Fruit fly (Drosophila melanogaster) whole organism, embryonic: ENCODE results near the gene CG33346.
A peak's percentile ranks its signal among the peaks of the same experiment; 100 is the strongest.

Experiments
- Adf1 ChIP-seq: fragments of 200-800 bp; sonication (Bioruptor generic); IDR thresholded peaks from 2 replicates; pipeline ENCODE4 v1.3.6; 2022; ENCODE audit warnings: missing biosample characterization, missing genetic modification characterization
- Asciz ChIP-seq: fragments of 200-800 bp; sonication (Bioruptor generic); optimal IDR thresholded peaks from 2 replicates; lab custom pipeline; 2017; ENCODE audit warnings: missing biosample characterization, mild to moderate bottlenecking, missing genetic modification characterization, missing genetic modification reagents
- CG11247 ChIP-seq: fragments of 200-800 bp; sonication (Bioruptor generic); IDR thresholded peaks from 2 replicates; pipeline ENCODE4 v1.3.6; 2022; ENCODE audit warnings: missing biosample characterization, missing genetic modification characterization
- CG11504 ChIP-seq: fragments of 200-800 bp; sonication (Bioruptor generic); optimal IDR thresholded peaks from 3 replicates; lab custom pipeline; 2019; ENCODE audit warnings: missing biosample characterization, mild to moderate bottlenecking, missing genetic modification characterization, moderate library complexity
- CG11723 ChIP-seq: fragments of 200-800 bp; sonication (Bioruptor generic); optimal IDR thresholded peaks from 2 replicates; lab custom pipeline; 2017; ENCODE audit warnings: missing biosample characterization, mild to moderate bottlenecking, missing genetic modification characterization
- CG13624 ChIP-seq: fragments of 200-800 bp; sonication (Bioruptor generic); optimal IDR thresholded peaks from 2 replicates; lab custom pipeline; 2016; ENCODE audit warnings: missing biosample characterization, missing genetic modification characterization
- CG14441 ChIP-seq: fragments of 200-800 bp; sonication (Bioruptor generic); IDR thresholded peaks from 2 replicates; pipeline ENCODE4 v1.3.6; 2022; ENCODE audit warnings: missing biosample characterization, missing genetic modification characterization
- CG15073 ChIP-seq: fragments of 200-800 bp; sonication (Bioruptor generic); optimal IDR thresholded peaks from 2 replicates; lab custom pipeline; 2016; ENCODE audit warnings: missing biosample characterization, missing genetic modification characterization
- CG15601 ChIP-seq: fragments of 200-800 bp; sonication (Bioruptor generic); optimal IDR thresholded peaks from 3 replicates; lab custom pipeline; 2019; ENCODE audit warnings: missing biosample characterization, mild to moderate bottlenecking, missing genetic modification characterization, moderate library complexity
- CG18476 ChIP-seq: fragments of 200-800 bp; sonication (Bioruptor generic); optimal IDR thresholded peaks from 2 replicates; lab custom pipeline; 2016; ENCODE audit warnings: missing biosample characterization, mild to moderate bottlenecking, missing genetic modification characterization
- CG2202 ChIP-seq: fragments of 200-800 bp; sonication (Bioruptor generic); optimal IDR thresholded peaks from 2 replicates; lab custom pipeline; 2018; ENCODE audit warnings: missing biosample characterization, mild to moderate bottlenecking, missing genetic modification characterization
- CG31441 ChIP-seq: fragments of 200-800 bp; sonication (Bioruptor generic); IDR thresholded peaks from 2 replicates; pipeline ENCODE4 v1.3.6; 2022; ENCODE audit warnings: missing biosample characterization, missing genetic modification characterization
- CG3281 ChIP-seq: fragments of 200-800 bp; sonication (Bioruptor generic); optimal IDR thresholded peaks from 3 replicates; lab custom pipeline; 2017; ENCODE audit warnings: missing biosample characterization, mild to moderate bottlenecking, missing genetic modification characterization
- CG6813 ChIP-seq: fragments of 200-800 bp; sonication (Bioruptor generic); optimal IDR thresholded peaks from 2 replicates; lab custom pipeline; 2017; ENCODE audit warnings: missing biosample characterization, missing genetic modification characterization, mild to moderate bottlenecking, moderate library complexity, missing genetic modification reagents
- CG7556 ChIP-seq: fragments of 200-800 bp; sonication (Bioruptor generic); optimal IDR thresholded peaks from 2 replicates; lab custom pipeline; 2017; ENCODE audit warnings: missing biosample characterization, mild to moderate bottlenecking, missing genetic modification characterization
- CG7786 ChIP-seq: fragments of 200-800 bp; sonication (Bioruptor generic); optimal IDR thresholded peaks from 2 replicates; lab custom pipeline; 2016; ENCODE audit warnings: missing biosample characterization, missing genetic modification characterization
- Deaf1 ChIP-seq: fragments of 200-800 bp; optimal IDR thresholded peaks from 3 replicates; lab custom pipeline; 2019; ENCODE audit warnings: missing biosample characterization, mild to moderate bottlenecking, missing genetic modification characterization, moderate library complexity
- Eip74EF ChIP-seq, 2 experiments: fragments of 200-800 bp in 1 of 2; fragments of >200 bp in 1 of 2; sonication (Bioruptor generic) in 1 of 2; optimal IDR thresholded peaks; 2 replicates each; lab custom pipeline; 2017 to 2019; ENCODE audit warnings: missing biosample characterization in 2 of 2, missing genetic modification characterization in 2 of 2, mild to moderate bottlenecking in 1 of 2, moderate library complexity in 1 of 2
- Hmr ChIP-seq: fragments of 200-800 bp; sonication (Bioruptor generic); optimal IDR thresholded peaks from 3 replicates; lab custom pipeline; 2017; ENCODE audit warnings: mild to moderate bottlenecking, missing biosample characterization, missing genetic modification reagents, missing genetic modification characterization
- Jarid2 ChIP-seq: fragments of 200-800 bp; sonication (Bioruptor generic); optimal IDR thresholded peaks from 3 replicates; lab custom pipeline; 2017; ENCODE audit warnings: mild to moderate bottlenecking, missing biosample characterization, missing genetic modification reagents, missing genetic modification characterization
- NC2α ChIP-seq: fragments of 200-800 bp; sonication (Bioruptor generic); optimal IDR thresholded peaks from 2 replicates; lab custom pipeline; 2016; ENCODE audit warnings: missing biosample characterization, missing genetic modification characterization
- Nf-YB ChIP-seq: fragments of 200-800 bp; sonication (Bioruptor generic); optimal IDR thresholded peaks from 3 replicates; lab custom pipeline; 2019; ENCODE audit warnings: missing biosample characterization, mild to moderate bottlenecking, missing genetic modification characterization, moderate library complexity
- Oli ChIP-seq: fragments of 200-800 bp; sonication (Bioruptor generic); optimal IDR thresholded peaks from 2 replicates; lab custom pipeline; 2018; ENCODE audit warnings: missing biosample characterization, mild to moderate bottlenecking, missing genetic modification characterization, moderate library complexity
- Pdp1 ChIP-seq, 2 experiments: fragments of 200-800 bp; sonication (Bioruptor generic); optimal IDR thresholded peaks; 3 replicates each; lab custom pipeline; 2016; ENCODE audit warnings: missing biosample characterization in 2 of 2, missing genetic modification characterization in 2 of 2, mild to moderate bottlenecking in 1 of 2, moderate library complexity in 1 of 2
- Sox102F ChIP-seq: fragments of 200-800 bp; sonication (Bioruptor generic); optimal IDR thresholded peaks from 2 replicates; lab custom pipeline; 2018; ENCODE audit warnings: missing biosample characterization, mild to moderate bottlenecking, missing genetic modification characterization, moderate library complexity
- Sry-δ ChIP-seq: fragments of 200-800 bp; sonication (Bioruptor generic); optimal IDR thresholded peaks from 2 replicates; lab custom pipeline; 2016; ENCODE audit warnings: missing biosample characterization, missing genetic modification characterization
- Usf ChIP-seq: fragments of 200-800 bp; sonication (Bioruptor generic); optimal IDR thresholded peaks from 2 replicates; lab custom pipeline; 2017; ENCODE audit warnings: missing genotype, missing biosample characterization, missing genetic modification characterization
- al ChIP-seq: fragments of 200-800 bp; sonication (Bioruptor generic); IDR thresholded peaks from 2 replicates; pipeline ENCODE4 v1.3.6; 2022; ENCODE audit warnings: missing biosample characterization, missing genetic modification characterization
- ap ChIP-seq: fragments of 200-800 bp; sonication (Bioruptor generic); IDR thresholded peaks from 2 replicates; pipeline ENCODE4 v1.3.6; 2022; ENCODE audit warnings: missing biosample characterization, missing genetic modification characterization
- ato ChIP-seq: fragments of 200-800 bp; sonication (Bioruptor generic); IDR thresholded peaks from 2 replicates; pipeline ENCODE4 v1.3.6; 2022; ENCODE audit warnings: missing biosample characterization, missing genetic modification characterization; ENCODE audit not compliant: partially characterized antibody
- bigmax ChIP-seq: fragments of 200-800 bp; sonication (Bioruptor generic); optimal IDR thresholded peaks from 2 replicates; lab custom pipeline; 2018; ENCODE audit warnings: missing biosample characterization, mild to moderate bottlenecking, missing genetic modification characterization
- caup ChIP-seq: fragments of 200-800 bp; sonication (Bioruptor generic); optimal IDR thresholded peaks from 3 replicates; lab custom pipeline; 2017; ENCODE audit warnings: missing biosample characterization, mild to moderate bottlenecking, missing genetic modification characterization, moderate library complexity; ENCODE audit not compliant: severe bottlenecking
- cwo ChIP-seq: fragments of 200-800 bp; sonication (Bioruptor generic); optimal IDR thresholded peaks from 3 replicates; lab custom pipeline; 2017; ENCODE audit warnings: missing biosample characterization, missing genetic modification characterization, mild to moderate bottlenecking, moderate library complexity, missing genetic modification reagents
- dm ChIP-seq: fragments of 200-800 bp; sonication (Bioruptor generic); optimal IDR thresholded peaks from 3 replicates; lab custom pipeline; 2016; ENCODE audit warnings: missing biosample characterization, missing genetic modification characterization
- dysf ChIP-seq: fragments of 200-800 bp; sonication (Bioruptor generic); IDR thresholded peaks from 3 replicates; pipeline ENCODE4 v1.3.6; 2022; ENCODE audit warnings: missing biosample characterization, missing genetic modification characterization
- esg ChIP-seq: fragments of 200-800 bp; sonication (Bioruptor generic); conservative IDR thresholded peaks from 2 replicates; pipeline ENCODE4 v1.3.6; 2022; ENCODE audit warnings: missing biosample characterization, missing genetic modification characterization
- gfzf ChIP-seq: fragments of 200-800 bp; sonication (Bioruptor generic); optimal IDR thresholded peaks from 2 replicates; lab custom pipeline; 2016; ENCODE audit warnings: missing biosample characterization, mild to moderate bottlenecking, missing genetic modification characterization, moderate library complexity
- h ChIP-seq: fragments of >200 bp; optimal IDR thresholded peaks from 2 replicates; lab custom pipeline; 2017
- hbn ChIP-seq: fragments of 200-800 bp; sonication (Bioruptor generic); IDR thresholded peaks from 2 replicates; pipeline ENCODE4 v1.3.6; 2022; ENCODE audit warnings: missing biosample characterization, missing genetic modification characterization; ENCODE audit not compliant: partially characterized antibody
- klu ChIP-seq: fragments of 200-800 bp; sonication (Bioruptor generic); IDR thresholded peaks from 2 replicates; pipeline ENCODE4 v1.3.6; 2022; ENCODE audit warnings: missing biosample characterization, missing genetic modification characterization
- lab ChIP-seq: fragments of 200-800 bp; sonication (Bioruptor generic); optimal IDR thresholded peaks from 3 replicates; lab custom pipeline; 2017; ENCODE audit warnings: missing biosample characterization, missing genetic modification characterization, mild to moderate bottlenecking, moderate library complexity, missing genetic modification reagents
- lmd ChIP-seq: fragments of 200-800 bp; sonication (Bioruptor generic); IDR thresholded peaks from 2 replicates; pipeline ENCODE4 v1.3.6; 2022; ENCODE audit warnings: missing biosample characterization, missing genetic modification characterization
- mam ChIP-seq: fragments of 200-800 bp; sonication (Bioruptor generic); optimal IDR thresholded peaks from 3 replicates; lab custom pipeline; 2016; ENCODE audit warnings: missing biosample characterization, missing genetic modification characterization
- nmo ChIP-seq: fragments of 200-800 bp; sonication (Bioruptor generic); optimal IDR thresholded peaks from 2 replicates; lab custom pipeline; 2018; ENCODE audit warnings: missing biosample characterization, mild to moderate bottlenecking, missing genetic modification characterization, moderate library complexity
- pan ChIP-seq, 4 experiments: fragments of >200 bp in 3 of 4; fragments of 200-800 bp in 1 of 4; sonication (Bioruptor generic) in 1 of 4; optimal IDR thresholded peaks in 3 of 4; IDR thresholded peaks in 1 of 4; 2 replicates each; pipeline versions ENCODE4 v1.3.6 to Lab custom; 2017 to 2022; ENCODE audit warnings: missing biosample characterization in 2 of 4, missing genetic modification characterization in 2 of 4, mixed read lengths in 1 of 4
- psq ChIP-seq: fragments of 200-800 bp; sonication (Bioruptor generic); optimal IDR thresholded peaks from 2 replicates; lab custom pipeline; 2017; ENCODE audit warnings: missing biosample characterization, missing genetic modification characterization
- run ChIP-seq: fragments of 200-800 bp; sonication (Bioruptor generic); optimal IDR thresholded peaks from 3 replicates; lab custom pipeline; 2018; ENCODE audit warnings: missing biosample characterization, mild to moderate bottlenecking, missing genetic modification characterization
- sens ChIP-seq: fragments of 200-800 bp; sonication (Bioruptor generic); peaks from one replicate; lab custom pipeline; 2016; ENCODE audit warnings: missing biosample characterization, missing genetic modification characterization
- sqz ChIP-seq: fragments of 200-800 bp; sonication (Bioruptor generic); optimal IDR thresholded peaks from 3 replicates; lab custom pipeline; 2018; ENCODE audit warnings: missing biosample characterization, mild to moderate bottlenecking, missing genetic modification characterization

CG33346 gene

DNA sequence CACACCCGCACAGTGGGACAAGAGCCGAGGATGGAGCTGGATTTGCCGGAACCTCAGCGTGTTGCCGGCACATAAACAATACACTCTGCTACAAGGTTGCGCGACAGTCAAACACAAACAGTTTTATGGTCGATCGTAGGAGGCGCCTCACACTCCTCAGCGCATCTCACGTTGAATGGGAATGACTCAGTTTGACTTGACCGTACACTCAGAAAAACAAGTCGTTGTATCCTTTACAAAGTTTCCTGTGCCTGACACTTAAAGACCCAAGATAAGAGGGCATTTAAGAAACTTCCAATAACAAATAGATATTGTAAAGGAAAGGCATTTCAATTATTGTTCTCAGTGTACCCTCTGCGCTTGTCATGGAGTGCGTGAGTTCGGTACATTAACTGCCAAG lies 37.3 kb upstream of the CG33346 start (continued):
- TF ChIP-seq bigmax (GFP tag; lab: Kevin White, UChicago) (no peak), mam (GFP tag; lab: Kevin White, UChicago) (peak; percentile 46), psq (no peak), Asciz (GFP tag; lab: Kevin White, UChicago) (peak; percentile 57), al (GFP tag; lab: Robert Waterston, UW) (peak; percentile 31; the same call in 1 of the 2 replicates), lmd (peak; percentile 46), Jarid2 (peak; percentile 3), Pdp1 (GFP tag; optimal IDR thresholded peaks at IDR 0.05; lab: Kevin White, UChicago) (peak; percentile 12 to 55), NC2α (GFP tag; lab: Kevin White, UChicago) (no peak), nmo (peak; percentile 54), CG13624 (GFP tag; lab: Kevin White, UChicago) (peak; percentile 12), run (tag; lab: Kevin White, UChicago) (no peak), Eip74EF (GFP tag; optimal IDR thresholded peaks at IDR 0.05; lab: Kevin White, UChicago) (no peak)

DNA sequence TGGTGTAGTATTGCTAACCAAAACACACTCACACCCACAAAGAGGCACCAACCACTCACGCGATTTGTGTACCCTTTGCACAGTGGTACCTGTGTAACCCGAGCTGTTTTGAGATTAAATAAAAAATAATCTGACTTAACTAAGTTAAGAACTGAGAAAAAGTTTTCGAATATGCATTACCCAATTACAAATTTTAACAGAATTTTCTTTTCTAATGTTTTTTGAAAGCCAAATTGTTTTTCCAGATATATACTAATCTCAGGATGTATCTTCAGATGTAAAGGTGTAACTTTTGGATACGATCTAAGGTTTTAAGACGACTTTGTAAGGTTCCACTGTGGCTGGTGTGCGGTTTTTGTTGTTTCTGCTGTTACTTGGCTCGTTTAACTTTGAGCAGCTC lies 35.3 kb upstream of the CG33346 start:
- TF ChIP-seq h (lab: Kevin White, UChicago) (no peak), Oli (tag; lab: Kevin White, UChicago) (peak; percentile 22), CG7786 (GFP tag; lab: Kevin White, UChicago) (no peak), Sry-δ (GFP tag; lab: Kevin White, UChicago) (no peak), CG2202 (no peak), dysf (GFP tag; lab: Robert Waterston, UW) (0 out of 3 replicates have a peak, but pooled peaks have one; percentile 30), pan (optimal IDR thresholded peaks at IDR 0.05; lab: Kevin White, UChicago) (no peak), pan (GFP tag; optimal IDR thresholded peaks at IDR 0.05 in 1 of 2, IDR thresholded peaks at IDR 0.05 in 1 of 2) (peak in 1 of 2 experiments; percentile 19), CG3281 (GFP tag; lab: Kevin White, UChicago) (no peak), CG11504 (peak; percentile 43), CG15601 (no peak), cwo (no peak), Deaf1 (tag; lab: Kevin White, UChicago) (no peak), CG11247 (GFP tag; lab: Robert Waterston, UW) (no peak), CG18476 (GFP tag; lab: Kevin White, UChicago) (no peak), Nf-YB (GFP tag; lab: Kevin White, UChicago) (no peak), esg (GFP tag; lab: Robert Waterston, UW) (0 out of 2 replicates have a peak, but pooled peaks have one; percentile 18), Hmr (GFP tag; lab: Kevin White, UChicago) (no peak), sqz (GFP tag; lab: Kevin White, UChicago) (no peak), klu (GFP tag; lab: Robert Waterston, UW) (no peak), CG11723 (GFP tag; lab: Kevin White, UChicago) (no peak), nmo (no peak), gfzf (GFP tag; lab: Kevin White, UChicago) (no peak), CG14441 (GFP tag; lab: Robert Waterston, UW) (0 out of 2 replicates have a peak, but pooled peaks have one; percentile 8), lab (GFP tag; lab: Kevin White, UChicago) (no peak), Sox102F (GFP tag; lab: Kevin White, UChicago) (peak; percentile 29), dm (GFP tag; lab: Kevin White, UChicago) (no peak), CG6813 (GFP tag; lab: Kevin White, UChicago) (no peak), hbn (no peak), Adf1 (GFP tag; lab: Robert Waterston, UW) (no peak), caup (GFP tag; lab: Kevin White, UChicago) (no peak), ap (no peak), CG15073 (GFP tag; lab: Kevin White, UChicago) (no peak), sens (GFP tag; lab: Kevin White, UChicago) (peak; percentile 50), ato (no peak), CG7556 (GFP tag; lab: Kevin White, UChicago) (no peak), Usf (no peak), CG31441 (GFP tag; lab: Robert Waterston, UW) (0 out of 2 replicates have a peak, but pooled peaks have one; percentile 19)
